Worm (Caenorhabditis elegans) whole organism, L1 larva: Measurements from ENCODE around the gene col-94.

Experiments used
- C16A3.4 ChIP-seq: fragments of 150-350 bp; optimal IDR thresholded peaks from 2 replicates; lab custom pipeline; 2014; ENCODE audit warnings: missing biosample characterization, missing genetic modification characterization
- C34B4.2 ChIP-seq: sonication (generic microtip); optimal IDR thresholded peaks from 2 replicates; lab custom pipeline; 2017; ENCODE audit warnings: mild to moderate bottlenecking, missing genetic modification characterization, missing compliant biosample characterization
- F16B12.6 ChIP-seq: fragments of 150-350 bp; optimal IDR thresholded peaks from 2 replicates; lab custom pipeline; 2014; ENCODE audit warnings: missing biosample characterization, missing genetic modification characterization
- Y116A8C.19 ChIP-seq: sonication (generic microtip); optimal IDR thresholded peaks from 2 replicates; lab custom pipeline; 2016; ENCODE audit warnings: missing compliant biosample characterization, missing genetic modification characterization, borderline replicate concordance
- alr-1 ChIP-seq: fragments of 200-800 bp; sonication (Bioruptor generic); optimal IDR thresholded peaks from 2 replicates; lab custom pipeline; 2018; ENCODE audit warnings: borderline replicate concordance, mild to moderate bottlenecking, missing genetic modification characterization, missing compliant biosample characterization
- aly-2 ChIP-seq: fragments of 150-350 bp; optimal IDR thresholded peaks from 2 replicates; lab custom pipeline; 2014; ENCODE audit warnings: missing biosample characterization, missing genetic modification characterization
- blmp-1 ChIP-seq: fragments of 150-350 bp; optimal IDR thresholded peaks from 2 replicates; lab custom pipeline; 2014; ENCODE audit warnings: missing biosample characterization, missing genetic modification characterization
- ceh-90 ChIP-seq: sonication (generic microtip); optimal IDR thresholded peaks from 2 replicates; lab custom pipeline; 2016; ENCODE audit warnings: missing genetic modification characterization, missing compliant biosample characterization
- ces-1 ChIP-seq: fragments of 150-350 bp; optimal IDR thresholded peaks from 2 replicates; lab custom pipeline; 2014; ENCODE audit warnings: missing biosample characterization, missing genetic modification reagents, missing genetic modification characterization
- dpl-1 ChIP-seq, 3 experiments: fragments of 150-350 bp in 2 of 3; sonication (generic microtip) in 1 of 3; optimal IDR thresholded peaks; 2 replicates each; lab custom pipeline; 2014 to 2017; ENCODE audit warnings: missing biosample characterization in 3 of 3, missing genetic modification characterization in 3 of 3, missing genetic modification reagents in 3 of 3
- dsc-1 ChIP-seq: sonication (generic microtip); optimal IDR thresholded peaks from 2 replicates; lab custom pipeline; 2016; ENCODE audit warnings: mild to moderate bottlenecking, missing genetic modification characterization, missing compliant biosample characterization
- efl-3 ChIP-seq: fragments of 200-800 bp; sonication (Bioruptor generic); optimal IDR thresholded peaks from 2 replicates; lab custom pipeline; 2018; ENCODE audit warnings: mild to moderate bottlenecking, missing genetic modification characterization, missing compliant biosample characterization
- egl-27 ChIP-seq, 2 experiments: fragments of 150-350 bp in 1 of 2; sonication (generic microtip); optimal IDR thresholded peaks; 3 replicates each; lab custom pipeline; 2017 to 2018; ENCODE audit warnings: missing biosample characterization in 2 of 2, missing genetic modification characterization in 2 of 2, missing genetic modification reagents in 2 of 2
- elt-3 ChIP-seq, 6 experiments: fragments of 150-350 bp in 1 of 6; sonication (generic microtip); optimal IDR thresholded peaks; 2 replicates each; lab custom pipeline; 2017 to 2018; ENCODE audit warnings: missing biosample characterization in 6 of 6, missing genetic modification characterization in 6 of 6, inconsistent platforms in 1 of 6
- fkh-10 ChIP-seq: sonication (generic microtip); optimal IDR thresholded peaks from 2 replicates; lab custom pipeline; 2017; ENCODE audit warnings: missing biosample characterization, missing genetic modification reagents, missing genetic modification characterization
- fos-1 ChIP-seq: fragments of 150-350 bp; optimal IDR thresholded peaks from 2 replicates; lab custom pipeline; 2014; ENCODE audit warnings: missing biosample characterization, missing genetic modification characterization
- grh-1 ChIP-seq: fragments of 200-800 bp; sonication (Bioruptor generic); IDR thresholded peaks from 2 replicates; pipeline ENCODE4 v1.3.6; 2022; ENCODE audit warnings: missing genetic modification reagents, missing genetic modification characterization, missing compliant biosample characterization
- hlh-4 ChIP-seq: sonication (generic microtip); optimal IDR thresholded peaks from 2 replicates; lab custom pipeline; 2016; ENCODE audit warnings: mild to moderate bottlenecking, missing genetic modification characterization, missing compliant biosample characterization
- hpl-2 ChIP-seq: fragments of 150-350 bp; optimal IDR thresholded peaks from 2 replicates; lab custom pipeline; 2014; ENCODE audit warnings: missing biosample characterization, missing genetic modification reagents, missing genetic modification characterization
- jun-1 ChIP-seq: fragments of 150-350 bp; optimal IDR thresholded peaks from 2 replicates; lab custom pipeline; 2014; ENCODE audit warnings: missing biosample characterization, missing genetic modification reagents, missing genetic modification characterization
- lin-35 ChIP-seq, 2 experiments: fragments of 150-350 bp; optimal IDR thresholded peaks; 2 replicates each; lab custom pipeline; 2014; ENCODE audit warnings: missing biosample characterization in 2 of 2, missing genetic modification characterization in 2 of 2, missing genetic modification reagents in 2 of 2
- lin-39 ChIP-seq: fragments of 150-350 bp; optimal IDR thresholded peaks from 2 replicates; lab custom pipeline; 2014; ENCODE audit warnings: missing biosample characterization, missing genetic modification reagents, missing genetic modification characterization
- lir-3 ChIP-seq: sonication (generic microtip); optimal IDR thresholded peaks from 2 replicates; lab custom pipeline; 2016; ENCODE audit warnings: mild to moderate bottlenecking, missing genetic modification characterization, moderate library complexity, missing compliant biosample characterization; ENCODE audit not compliant: poor library complexity
- mab-9 ChIP-seq: fragments of 200-800 bp; sonication (Bioruptor generic); IDR thresholded peaks from 2 replicates; pipeline ENCODE4 v1.3.6; 2022; ENCODE audit warnings: missing genetic modification reagents, missing genetic modification characterization, missing compliant biosample characterization
- mdl-1 ChIP-seq, 2 experiments: fragments of 150-350 bp; optimal IDR thresholded peaks; 2 replicates each; lab custom pipeline; 2014 to 2017; ENCODE audit warnings: missing biosample characterization in 2 of 2, missing genetic modification characterization in 2 of 2, inconsistent platforms in 1 of 2
- nhr-11 ChIP-seq: fragments of 150-350 bp; optimal IDR thresholded peaks from 2 replicates; lab custom pipeline; 2014; ENCODE audit warnings: missing biosample characterization, missing genetic modification characterization
- nhr-12 ChIP-seq: sonication (generic microtip); optimal IDR thresholded peaks from 2 replicates; lab custom pipeline; 2017; ENCODE audit warnings: missing biosample characterization, missing genetic modification characterization
- nhr-19 ChIP-seq: fragments of 200-800 bp; sonication (Bioruptor generic); conservative IDR thresholded peaks from 2 replicates; pipeline ENCODE4 v1.3.6; 2022; ENCODE audit warnings: missing genetic modification characterization, missing compliant biosample characterization
- nhr-20 ChIP-seq: sonication (generic microtip); optimal IDR thresholded peaks from 2 replicates; lab custom pipeline; 2016; ENCODE audit warnings: mild to moderate bottlenecking, missing genetic modification characterization, missing compliant biosample characterization
- nhr-237 ChIP-seq: fragments of 150-350 bp; optimal IDR thresholded peaks from 2 replicates; lab custom pipeline; 2014; ENCODE audit warnings: missing biosample characterization, missing genetic modification characterization
- nhr-28 ChIP-seq: fragments of 150-350 bp; optimal IDR thresholded peaks from 2 replicates; lab custom pipeline; 2014; ENCODE audit warnings: missing biosample characterization, missing genetic modification characterization
- nhr-47 ChIP-seq: sonication (generic microtip); optimal IDR thresholded peaks from 2 replicates; lab custom pipeline; 2016; ENCODE audit warnings: mild to moderate bottlenecking, missing genetic modification characterization, moderate library complexity, missing compliant biosample characterization
- nhr-71 ChIP-seq: sonication (generic microtip); optimal IDR thresholded peaks from 2 replicates; lab custom pipeline; 2016; ENCODE audit warnings: mild to moderate bottlenecking, missing genetic modification characterization, moderate library complexity, missing compliant biosample characterization
- nhr-76 ChIP-seq: sonication (generic microtip); optimal IDR thresholded peaks from 2 replicates; lab custom pipeline; 2017; ENCODE audit warnings: missing biosample characterization, missing genetic modification characterization
- nhr-84 ChIP-seq: sonication (generic microtip); optimal IDR thresholded peaks from 2 replicates; lab custom pipeline; 2017; ENCODE audit warnings: missing biosample characterization, missing genetic modification characterization
- nhr-90 ChIP-seq: sonication (generic microtip); optimal IDR thresholded peaks from 2 replicates; lab custom pipeline; 2016; ENCODE audit warnings: mild to moderate bottlenecking, missing genetic modification characterization, missing compliant biosample characterization; ENCODE audit not compliant: poor library complexity
- pag-3 ChIP-seq: sonication (generic microtip); optimal IDR thresholded peaks from 2 replicates; lab custom pipeline; 2017; ENCODE audit warnings: missing genetic modification characterization, mild to moderate bottlenecking, missing compliant biosample characterization, antibody characterized with exemption, borderline replicate concordance; ENCODE audit not compliant: insufficient read depth
- pax-3 ChIP-seq: fragments of 200-800 bp; sonication (Bioruptor generic); optimal IDR thresholded peaks from 2 replicates; lab custom pipeline; 2018; ENCODE audit warnings: mild to moderate bottlenecking, missing genetic modification characterization, moderate library complexity, missing compliant biosample characterization
- pqm-1 ChIP-seq: sonication (generic microtip); optimal IDR thresholded peaks from 3 replicates; lab custom pipeline; 2017; ENCODE audit warnings: missing biosample characterization, missing genetic modification characterization
- skn-1 ChIP-seq: fragments of 150-350 bp; optimal IDR thresholded peaks from 2 replicates; lab custom pipeline; 2014; ENCODE audit warnings: missing biosample characterization, missing genetic modification characterization
- snpc-4 ChIP-seq: fragments of 150-350 bp; optimal IDR thresholded peaks from 2 replicates; lab custom pipeline; 2014; ENCODE audit warnings: missing biosample characterization, missing genetic modification characterization
- snu-23 ChIP-seq: sonication (generic microtip); optimal IDR thresholded peaks from 2 replicates; lab custom pipeline; 2016; ENCODE audit warnings: missing genetic modification characterization, missing compliant biosample characterization
- sox-4 ChIP-seq: sonication (generic microtip); optimal IDR thresholded peaks from 2 replicates; lab custom pipeline; 2016; ENCODE audit warnings: missing genetic modification characterization, missing compliant biosample characterization
- sup-37 ChIP-seq: fragments of 200-800 bp; sonication (Bioruptor generic); optimal IDR thresholded peaks from 2 replicates; lab custom pipeline; 2018; ENCODE audit warnings: mild to moderate bottlenecking, missing genetic modification characterization, missing compliant biosample characterization
- swsn-7 ChIP-seq: sonication (generic microtip); optimal IDR thresholded peaks from 2 replicates; lab custom pipeline; 2016; ENCODE audit warnings: missing genetic modification characterization, missing compliant biosample characterization
- unc-30 ChIP-seq: sonication (generic microtip); optimal IDR thresholded peaks from 2 replicates; lab custom pipeline; 2017; ENCODE audit warnings: missing biosample characterization, missing genetic modification characterization
- unc-62 ChIP-seq: fragments of 150-350 bp; optimal IDR thresholded peaks from 2 replicates; lab custom pipeline; 2014; ENCODE audit warnings: missing biosample characterization, missing genetic modification reagents, missing genetic modification characterization
- unc-86 ChIP-seq: sonication (generic microtip); optimal IDR thresholded peaks from 2 replicates; lab custom pipeline; 2016; ENCODE audit warnings: missing genetic modification characterization, missing compliant biosample characterization
- unc-98 ChIP-seq: fragments of 200-800 bp; sonication (Bioruptor generic); IDR thresholded peaks from 2 replicates; pipeline ENCODE4 v1.3.6; 2022; ENCODE audit warnings: missing genetic modification characterization, missing compliant biosample characterization
- vab-15 ChIP-seq: sonication (generic microtip); optimal IDR thresholded peaks from 2 replicates; lab custom pipeline; 2017; ENCODE audit warnings: missing genotype, mild to moderate bottlenecking, missing genetic modification characterization, missing compliant biosample characterization
- xbp-1 ChIP-seq: sonication (generic microtip); optimal IDR thresholded peaks from 2 replicates; lab custom pipeline; 2016; ENCODE audit warnings: missing genetic modification characterization, missing compliant biosample characterization

The col-94 gene

ce11 chrIII:11007552-11008272, 20.0 kb upstream of the col-94 start, which contains the start of the genes fipr-17 and Y48A6B.3 (continued):
- peak; percentile 89 for TF ChIP-seq nhr-71 (tag; lab: Kevin White, UChicago)
- peak; percentile 90 for TF ChIP-seq snu-23 (GFP tag; lab: Kevin White, UChicago)
- TF ChIP-seq elt-3 (tag; optimal IDR thresholded peaks at IDR 0.05; lab: Kevin White, UChicago): peak in 2 of 6 experiments; percentile 71 to 85
- TF ChIP-seq nhr-11: no peak
- TF ChIP-seq unc-62 (GFP tag; lab: Kevin White, UChicago): no peak
- no peak for TF ChIP-seq efl-3
- peak; percentile 89 for TF ChIP-seq nhr-47 (tag; lab: Kevin White, UChicago)
- peak; percentile 75 for TF ChIP-seq vab-15 (tag; lab: Kevin White, UChicago)
- TF ChIP-seq lir-3 (tag; lab: Kevin White, UChicago): peak; percentile 76
- peak; percentile 83 for TF ChIP-seq nhr-19
- TF ChIP-seq sox-4 (tag; lab: Kevin White, UChicago): no peak
- TF ChIP-seq swsn-7 (tag; lab: Kevin White, UChicago): peak; percentile 79
- TF ChIP-seq jun-1 (tag; lab: Kevin White, UChicago): peak; percentile 77
- peak in 1 of 2 experiments; percentile 52 for TF ChIP-seq mdl-1 (tag; optimal IDR thresholded peaks at IDR 0.05; lab: Kevin White, UChicago)
- TF ChIP-seq grh-1: peak; percentile 68
- peak; percentile 75 for TF ChIP-seq fos-1 (tag; lab: Kevin White, UChicago)
- TF ChIP-seq aly-2 (tag; lab: Kevin White, UChicago): peak; percentile 47
- no peak for TF ChIP-seq unc-30 (tag; lab: Kevin White, UChicago)
- TF ChIP-seq xbp-1 (tag; lab: Kevin White, UChicago): peak; percentile 81
- TF ChIP-seq lin-35 (GFP tag; optimal IDR thresholded peaks at IDR 0.05; lab: Kevin White, UChicago): peak; percentile 100
- TF ChIP-seq snpc-4 (tag; lab: Kevin White, UChicago): peak; percentile 92
- no peak for TF ChIP-seq C34B4.2 (tag; lab: Kevin White, UChicago)
- TF ChIP-seq nhr-12: no peak
- TF ChIP-seq pqm-1 (tag; lab: Kevin White, UChicago): no peak
- TF ChIP-seq skn-1 (tag; lab: Kevin White, UChicago): peak; percentile 85
- TF ChIP-seq ceh-90 (tag; lab: Kevin White, UChicago): peak; percentile 52
- no peak for TF ChIP-seq Y116A8C.19 (tag; lab: Kevin White, UChicago)
- no peak for TF ChIP-seq alr-1
- no peak for TF ChIP-seq ces-1
- TF ChIP-seq blmp-1 (tag; lab: Kevin White, UChicago): peak; percentile 94
- TF ChIP-seq nhr-84 (tag; lab: Kevin White, UChicago): no peak
- peak; percentile 83 for TF ChIP-seq nhr-20 (tag; lab: Kevin White, UChicago)
- no peak for TF ChIP-seq hlh-4
- TF ChIP-seq nhr-28 (tag; lab: Kevin White, UChicago): no peak
- peak; percentile 93 for TF ChIP-seq C16A3.4 (tag; lab: Kevin White, UChicago)
- peak; percentile 75 for TF ChIP-seq F16B12.6 (tag; lab: Kevin White, UChicago)
- TF ChIP-seq pag-3 (tag; lab: Kevin White, UChicago): no peak
- TF ChIP-seq unc-86 (tag; lab: Kevin White, UChicago): peak; percentile 80
- no peak for TF ChIP-seq sup-37 (GFP tag; lab: Kevin White, UChicago)
- TF ChIP-seq hpl-2: no peak
- TF ChIP-seq egl-27 (tag; optimal IDR thresholded peaks at IDR 0.05; lab: Kevin White, UChicago): peak in 1 of 2 experiments; percentile 23
- TF ChIP-seq fkh-10 (GFP tag; lab: Kevin White, UChicago): no peak
- TF ChIP-seq pax-3: peak; percentile 74
- peak; percentile 70 for TF ChIP-seq dsc-1 (tag; lab: Kevin White, UChicago)
- no peak for TF ChIP-seq mab-9 (GFP tag; lab: Robert Waterston, UW)
- 0 out of 2 replicates have a peak, but pooled peaks have one; percentile 41 for TF ChIP-seq unc-98
- peak; percentile 78 for TF ChIP-seq nhr-90 (tag; lab: Kevin White, UChicago)
- peak; percentile 54 for TF ChIP-seq nhr-237 (tag; lab: Kevin White, UChicago)
- TF ChIP-seq dpl-1 (GFP tag; optimal IDR thresholded peaks at IDR 0.05; lab: Kevin White, UChicago): peak; percentile 99
- TF ChIP-seq nhr-76: no peak
- peak; percentile 59 for TF ChIP-seq lin-39 (tag; lab: Kevin White, UChicago)
